Fruit fly (Drosophila melanogaster) whole organism, embryonic: ENCODE measurements around the gene Nin.

Source experiments
- Atf6 ChIP-seq: fragments of 200-800 bp; sonication (Bioruptor generic); IDR thresholded peaks from 2 replicates; pipeline ENCODE4 v1.3.6; 2022; ENCODE audit warnings: missing biosample characterization, missing genetic modification characterization
- CG10366 ChIP-seq: fragments of 200-800 bp; sonication (Bioruptor generic); IDR thresholded peaks from 2 replicates; pipeline ENCODE4 v1.3.6; 2022; ENCODE audit warnings: missing biosample characterization, missing genetic modification characterization
- CG11456 ChIP-seq: fragments of 200-800 bp; sonication (Bioruptor generic); IDR thresholded peaks from 3 replicates; pipeline ENCODE4 v1.3.6; 2022; ENCODE audit warnings: missing biosample characterization, missing genetic modification characterization
- CG11695 ChIP-seq: fragments of 200-800 bp; sonication (Bioruptor generic); IDR thresholded peaks from 3 replicates; pipeline ENCODE4 v1.3.6; 2022; ENCODE audit warnings: missing biosample characterization, missing genetic modification characterization
- CG12219 ChIP-seq: fragments of 200-800 bp; sonication (Bioruptor generic); optimal IDR thresholded peaks from 3 replicates; lab custom pipeline; 2018; ENCODE audit warnings: missing biosample characterization, mild to moderate bottlenecking, missing genetic modification characterization
- CG12769 ChIP-seq: fragments of 200-800 bp; sonication (Bioruptor generic); optimal IDR thresholded peaks from 2 replicates; lab custom pipeline; 2019; ENCODE audit warnings: missing biosample characterization, mild to moderate bottlenecking, missing genetic modification characterization, moderate library complexity
- CG17186 ChIP-seq: fragments of 200-800 bp; sonication (Bioruptor generic); optimal IDR thresholded peaks from 3 replicates; lab custom pipeline; 2017; ENCODE audit warnings: missing biosample characterization, missing genetic modification reagents, missing genetic modification characterization
- CG17361 ChIP-seq: fragments of 200-800 bp; sonication (Bioruptor generic); IDR thresholded peaks from 3 replicates; pipeline ENCODE4 v1.3.6; 2022; ENCODE audit warnings: missing biosample characterization, missing genetic modification characterization
- CG1832 ChIP-seq: fragments of 200-800 bp; sonication (Bioruptor generic); optimal IDR thresholded peaks from 2 replicates; lab custom pipeline; 2017; ENCODE audit warnings: missing biosample characterization, mild to moderate bottlenecking, missing genetic modification characterization, inconsistent platforms
- CG2120 ChIP-seq: fragments of 200-800 bp; sonication (Bioruptor generic); optimal IDR thresholded peaks from 3 replicates; lab custom pipeline; 2016; ENCODE audit warnings: missing biosample characterization, missing genetic modification characterization
- CG32532 ChIP-seq: fragments of 200-800 bp; sonication (Bioruptor generic); IDR thresholded peaks from 2 replicates; pipeline ENCODE4 v1.3.6; 2022; ENCODE audit warnings: missing biosample characterization, missing genetic modification characterization
- CG34224 ChIP-seq: fragments of 200-800 bp; sonication (Bioruptor generic); IDR thresholded peaks from 3 replicates; pipeline ENCODE4 v1.3.6; 2022; ENCODE audit warnings: missing biosample characterization, missing genetic modification characterization; ENCODE audit not compliant: partially characterized antibody
- CG6683 ChIP-seq: fragments of 200-800 bp; sonication (Bioruptor generic); optimal IDR thresholded peaks from 2 replicates; lab custom pipeline; 2017; ENCODE audit warnings: missing biosample characterization, mild to moderate bottlenecking, missing genetic modification characterization, missing genetic modification reagents
- CG7987 ChIP-seq: fragments of 200-800 bp; sonication (Bioruptor generic); optimal IDR thresholded peaks from 2 replicates; lab custom pipeline; 2018; ENCODE audit warnings: missing biosample characterization, mild to moderate bottlenecking, missing genetic modification characterization, moderate library complexity
- CG8290 ChIP-seq, 3 experiments: fragments of 200-800 bp; sonication (Bioruptor generic); optimal IDR thresholded peaks; 2 replicates each; lab custom pipeline; 2016 to 2019; ENCODE audit warnings: missing biosample characterization in 3 of 3, missing genetic modification characterization in 3 of 3, mild to moderate bottlenecking in 2 of 3, moderate library complexity in 1 of 3
- CG9797 ChIP-seq: fragments of 200-800 bp; sonication (Bioruptor generic); optimal IDR thresholded peaks from 3 replicates; lab custom pipeline; 2018; ENCODE audit warnings: missing biosample characterization, mild to moderate bottlenecking, missing genetic modification characterization
- CkIIα-i1 ChIP-seq: fragments of 200-800 bp; sonication (Bioruptor generic); IDR thresholded peaks from 2 replicates; pipeline ENCODE4 v1.3.6; 2022; ENCODE audit warnings: missing biosample characterization, missing genetic modification characterization
- CoRest ChIP-seq: fragments of 200-800 bp; sonication (Bioruptor generic); optimal IDR thresholded peaks from 3 replicates; lab custom pipeline; 2018; ENCODE audit warnings: missing biosample characterization, mild to moderate bottlenecking, missing genetic modification characterization, moderate library complexity
- D19B ChIP-seq: fragments of 200-800 bp; sonication (Bioruptor generic); optimal IDR thresholded peaks from 2 replicates; lab custom pipeline; 2017; ENCODE audit warnings: missing biosample characterization, mild to moderate bottlenecking, missing genetic modification characterization
- Dad ChIP-seq: fragments of 200-800 bp; sonication (Bioruptor generic); optimal IDR thresholded peaks from 3 replicates; lab custom pipeline; 2016; ENCODE audit warnings: missing biosample characterization, missing genetic modification characterization
- Dll ChIP-seq: fragments of 200-800 bp; sonication (Bioruptor generic); IDR thresholded peaks from 4 replicates; pipeline ENCODE4 v1.3.6; 2022; ENCODE audit warnings: missing biosample characterization, missing genetic modification characterization; ENCODE audit not compliant: partially characterized antibody
- Dp ChIP-seq: fragments of 200-800 bp; sonication (Bioruptor generic); optimal IDR thresholded peaks from 2 replicates; lab custom pipeline; 2018; ENCODE audit warnings: missing biosample characterization, mild to moderate bottlenecking, missing genetic modification characterization, moderate library complexity
- Ets97D ChIP-seq: fragments of 200-800 bp; sonication (Bioruptor generic); optimal IDR thresholded peaks from 3 replicates; lab custom pipeline; 2016; ENCODE audit warnings: missing biosample characterization, missing genetic modification characterization
- HLH4C ChIP-seq: fragments of 200-800 bp; sonication (Bioruptor generic); IDR thresholded peaks from 3 replicates; pipeline ENCODE4 v1.3.6; 2022; ENCODE audit warnings: missing biosample characterization, missing genetic modification characterization; ENCODE audit not compliant: partially characterized antibody
- NFAT ChIP-seq: fragments of 200-800 bp; sonication (Bioruptor generic); IDR thresholded peaks from 2 replicates; pipeline ENCODE4 v1.3.6; 2022; ENCODE audit warnings: missing biosample characterization, missing genetic modification characterization
- Optix ChIP-seq: fragments of 200-800 bp; sonication (Bioruptor generic); IDR thresholded peaks from 3 replicates; pipeline ENCODE4 v1.3.6; 2022; ENCODE audit warnings: missing biosample characterization, missing genetic modification characterization
- Poxn ChIP-seq: fragments of 200-800 bp; sonication (Bioruptor generic); IDR thresholded peaks from 2 replicates; pipeline ENCODE4 v1.3.6; 2022; ENCODE audit warnings: missing biosample characterization, missing genetic modification characterization
- YL-1 ChIP-seq: fragments of 200-800 bp; sonication (Bioruptor generic); optimal IDR thresholded peaks from 3 replicates; lab custom pipeline; 2017; ENCODE audit warnings: missing biosample characterization, mild to moderate bottlenecking, missing genetic modification characterization
- ap ChIP-seq: fragments of 200-800 bp; sonication (Bioruptor generic); IDR thresholded peaks from 2 replicates; pipeline ENCODE4 v1.3.6; 2022; ENCODE audit warnings: missing biosample characterization, missing genetic modification characterization
- ase ChIP-seq: fragments of 200-800 bp; sonication (Bioruptor generic); IDR thresholded peaks from 3 replicates; pipeline ENCODE4 v1.3.6; 2022; ENCODE audit warnings: missing biosample characterization, missing genetic modification characterization
- ash1 ChIP-seq: fragments of 200-800 bp; sonication (Bioruptor generic); optimal IDR thresholded peaks from 2 replicates; lab custom pipeline; 2018; ENCODE audit warnings: missing biosample characterization, mild to moderate bottlenecking, missing genetic modification characterization
- cas ChIP-seq: fragments of 200-800 bp; sonication (Bioruptor generic); IDR thresholded peaks from 2 replicates; pipeline ENCODE4 v1.3.6; 2022; ENCODE audit warnings: missing biosample characterization, missing genetic modification characterization
- cg ChIP-seq: fragments of 200-800 bp; sonication (Bioruptor generic); optimal IDR thresholded peaks from 3 replicates; lab custom pipeline; 2019; ENCODE audit warnings: missing biosample characterization, mild to moderate bottlenecking, missing genetic modification characterization, moderate library complexity
- corto ChIP-seq: fragments of 200-800 bp; sonication (Bioruptor generic); optimal IDR thresholded peaks from 2 replicates; lab custom pipeline; 2016; ENCODE audit warnings: missing biosample characterization, mild to moderate bottlenecking, missing genetic modification characterization, moderate library complexity
- cwo ChIP-seq: fragments of 200-800 bp; sonication (Bioruptor generic); optimal IDR thresholded peaks from 3 replicates; lab custom pipeline; 2017; ENCODE audit warnings: missing biosample characterization, missing genetic modification characterization, mild to moderate bottlenecking, moderate library complexity, missing genetic modification reagents
- dm ChIP-seq: fragments of 200-800 bp; sonication (Bioruptor generic); optimal IDR thresholded peaks from 3 replicates; lab custom pipeline; 2016; ENCODE audit warnings: missing biosample characterization, missing genetic modification characterization
- ems ChIP-seq: fragments of 200-800 bp; sonication (Bioruptor generic); optimal IDR thresholded peaks from 3 replicates; lab custom pipeline; 2016; ENCODE audit warnings: missing biosample characterization, missing genetic modification characterization
- gsb ChIP-seq: fragments of 200-800 bp; sonication (Bioruptor generic); IDR thresholded peaks from 2 replicates; pipeline ENCODE4 v1.3.6; 2022; ENCODE audit warnings: missing biosample characterization, missing genetic modification characterization
- lmd ChIP-seq: fragments of 200-800 bp; sonication (Bioruptor generic); IDR thresholded peaks from 2 replicates; pipeline ENCODE4 v1.3.6; 2022; ENCODE audit warnings: missing biosample characterization, missing genetic modification characterization
- lola ChIP-seq, 3 experiments: fragments of >200 bp in 2 of 3; fragments of 200-800 bp in 1 of 3; sonication (Bioruptor generic) in 1 of 3; optimal IDR thresholded peaks; 2 replicates each; lab custom pipeline; 2017 to 2019; ENCODE audit warnings: missing biosample characterization in 3 of 3, missing genetic modification characterization in 3 of 3, mild to moderate bottlenecking in 1 of 3, moderate library complexity in 1 of 3
- odd ChIP-seq: fragments of 200-800 bp; sonication (Bioruptor generic); optimal IDR thresholded peaks from 2 replicates; lab custom pipeline; 2017; ENCODE audit warnings: missing biosample characterization, mild to moderate bottlenecking, missing genetic modification characterization
- pita ChIP-seq: fragments of 200-800 bp; sonication (Bioruptor generic); optimal IDR thresholded peaks from 2 replicates; lab custom pipeline; 2017; ENCODE audit warnings: missing biosample characterization, mild to moderate bottlenecking, missing genetic modification characterization
- seq ChIP-seq: fragments of 200-800 bp; sonication (Bioruptor generic); IDR thresholded peaks from 2 replicates; pipeline ENCODE4 v1.3.6; 2022; ENCODE audit warnings: missing biosample characterization, missing genetic modification characterization
- ssp ChIP-seq: fragments of 200-800 bp; sonication (Bioruptor generic); IDR thresholded peaks from 2 replicates; pipeline ENCODE4 v1.3.6; 2022; ENCODE audit warnings: missing biosample characterization, missing genetic modification characterization
- unc-4 ChIP-seq: fragments of 200-800 bp; sonication (Bioruptor generic); IDR thresholded peaks from 2 replicates; pipeline ENCODE4 v1.3.6; 2022; ENCODE audit warnings: missing biosample characterization, missing genetic modification characterization; ENCODE audit not compliant: partially characterized antibody
- vfl ChIP-seq: fragments of 200-800 bp; sonication (Bioruptor generic); optimal IDR thresholded peaks from 2 replicates; lab custom pipeline; 2016; ENCODE audit warnings: missing biosample characterization, missing genetic modification characterization
- wek ChIP-seq: fragments of 200-800 bp; sonication (Bioruptor generic); optimal IDR thresholded peaks from 3 replicates; lab custom pipeline; 2018; ENCODE audit warnings: missing biosample characterization, mild to moderate bottlenecking, missing genetic modification characterization, moderate library complexity

The Nin gene

DNA sequence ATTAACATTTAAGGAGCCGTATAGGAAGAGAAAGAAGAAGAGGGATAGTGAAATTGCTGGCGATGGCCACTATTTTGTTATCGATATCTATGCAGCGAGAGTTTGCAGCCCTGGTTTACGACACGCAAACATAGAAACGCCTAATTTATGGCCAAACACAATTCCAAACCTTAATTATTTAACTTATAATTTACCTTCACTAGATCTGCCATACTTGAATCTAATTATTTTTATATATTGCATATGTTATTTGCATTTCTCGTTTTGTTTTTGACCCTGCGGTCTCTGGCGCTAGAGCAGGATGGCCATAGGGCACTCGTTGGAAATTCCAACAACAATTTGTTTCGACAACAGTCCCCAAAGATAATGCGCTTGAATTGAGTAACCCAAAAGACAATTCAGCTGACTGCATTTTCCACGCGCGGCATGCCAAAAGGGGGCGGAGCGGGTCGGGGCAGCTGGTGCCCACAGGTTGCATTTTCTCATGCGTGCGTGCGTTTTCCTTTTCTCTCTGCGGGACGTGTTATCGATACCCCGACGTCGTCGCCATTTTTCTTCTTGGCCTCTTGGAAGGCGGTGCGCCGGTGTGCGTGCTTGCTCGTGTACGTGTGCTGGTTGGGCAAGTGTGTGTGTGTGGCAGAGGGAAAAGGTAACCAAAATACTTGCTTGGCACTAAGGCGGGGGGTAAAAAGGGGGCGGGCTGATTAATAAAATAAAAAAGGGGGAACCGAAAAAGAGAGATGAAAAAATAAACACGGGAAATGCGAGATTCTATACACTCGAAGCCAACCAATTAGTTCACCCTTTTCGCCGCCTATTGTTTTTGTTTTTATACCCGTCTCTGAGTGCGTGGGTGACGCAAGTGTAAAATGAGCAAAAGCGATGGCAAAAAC is 46.9 kb upstream of the Nin start (continued):
- TF ChIP-seq ash1 (GFP tag; lab: Kevin White, UChicago) (no peak), wek (GFP tag; lab: Kevin White, UChicago) (no peak), pita (GFP tag; lab: Kevin White, UChicago) (no peak), CG11695 (GFP tag; lab: Robert Waterston, UW) (peak; percentile 58; the same call in 1 of the 3 replicates), CG1832 (peak; percentile 57), corto (peak; percentile 46), CG10366 (GFP tag; lab: Robert Waterston, UW) (peak; percentile 67), ap (peak; percentile 22; the same call in 1 of the 2 replicates), unc-4 (GFP tag; lab: Robert Waterston, UW) (peak; percentile 76), CG17361 (GFP tag; lab: Robert Waterston, UW) (no peak; the same call in 2 of the 3 replicates), YL-1 (GFP tag; lab: Kevin White, UChicago) (peak; percentile 85), CG9797 (peak; percentile 21), lmd (GFP tag; lab: Robert Waterston, UW) (peak; percentile 62), ems (GFP tag; lab: Kevin White, UChicago) (peak; percentile 10), lola (GFP tag; optimal IDR thresholded peaks at IDR 0.05; lab: Kevin White, UChicago) (peak in 1 of 3 experiments; percentile 37), D19B (GFP tag; lab: Kevin White, UChicago) (no peak), cas (GFP tag; lab: Robert Waterston, UW) (0 out of 2 replicates have a peak, but pooled peaks have one; percentile 20), HLH4C (GFP tag; lab: Robert Waterston, UW) (peak; percentile 64), Dp (GFP tag; lab: Kevin White, UChicago) (no peak), CG12769 (no peak), odd (GFP tag; lab: Kevin White, UChicago) (no peak), ssp (GFP tag; lab: Robert Waterston, UW) (peak; percentile 47), CG7987 (peak; percentile 8), CG32532 (GFP tag; lab: Robert Waterston, UW) (peak; percentile 86), NFAT (GFP tag; lab: Robert Waterston, UW) (peak; percentile 81), CG11456 (GFP tag; lab: Robert Waterston, UW) (peak; percentile 78; the same call in 2 of the 3 replicates), Optix (GFP tag; lab: Robert Waterston, UW) (peak; percentile 63; the same call in 2 of the 3 replicates), vfl (peak; percentile 40), Poxn (GFP tag; lab: Robert Waterston, UW) (no peak), cwo (GFP tag; lab: Kevin White, UChicago) (peak; percentile 43), seq (GFP tag; lab: Robert Waterston, UW) (peak; percentile 75), Ets97D (peak; percentile 18), CG34224 (peak; percentile 65; the same call in 2 of the 3 replicates), Dad (no peak), Atf6 (peak; percentile 77), CoRest (tag; lab: Kevin White, UChicago) (peak; percentile 29), CG12219 (GFP tag; lab: Kevin White, UChicago) (no peak), CkIIα-i1 (no peak), CG17186 (GFP tag; lab: Kevin White, UChicago) (peak; percentile 54), cg (GFP tag; lab: Kevin White, UChicago) (peak; percentile 89), CG6683 (GFP tag; lab: Kevin White, UChicago) (peak; percentile 4), ase (peak; percentile 54; the same call in 1 of the 3 replicates), gsb (GFP tag; lab: Robert Waterston, UW) (peak; percentile 55; the same call in 1 of the 2 replicates), Dll (peak; percentile 77), CG8290 (GFP tag; optimal IDR thresholded peaks at IDR 0.05; lab: Kevin White, UChicago) (no peak), CG8290 (tag; optimal IDR thresholded peaks at IDR 0.05; lab: Kevin White, UChicago) (no peak), CG2120 (peak; percentile 57), dm (GFP tag; lab: Kevin White, UChicago) (peak; percentile 30)
